Fruit fly (Drosophila melanogaster): ENCODE measurements around the gene Arglu1.

Arglu1 gene

dm6 chr2L:9918020-9918959 is 19.6 kb downstream of the Arglu1 start, which contains the start of the genes CG5885 and CG4598 (continued):
- peak; percentile 59; the same call in 2 of the 3 replicates for TF ChIP-seq Doc3 (GFP tag; IDR thresholded peaks at IDR 0.05; ENCODE audit: partially characterized antibody)
- TF ChIP-seq sens (GFP tag): peak; percentile 89
- peak; percentile 61 for TF ChIP-seq CG2712 (tag; optimal IDR thresholded peaks at IDR 0.05)
- TF ChIP-seq oc (tag; optimal IDR thresholded peaks at IDR 0.05): no peak
- peak; percentile 6 for TF ChIP-seq ewg (GFP tag; optimal IDR thresholded peaks at IDR 0.05)
- peak; percentile 85 for TF ChIP-seq Ada2b (GFP tag; IDR thresholded peaks at IDR 0.05)
- peak in 1 of 2 experiments; percentile 82 for TF ChIP-seq insv (GFP tag; optimal IDR thresholded peaks at IDR 0.05)
- TF ChIP-seq Atf3 (GFP tag; optimal IDR thresholded peaks at IDR 0.05): peak; percentile 27
- no peak for TF ChIP-seq Hr39 (optimal IDR thresholded peaks at IDR 0.05)
- peak; percentile 52 for TF ChIP-seq BtbVII (GFP tag; optimal IDR thresholded peaks at IDR 0.05)
- no peak; the same call in 1 of the 2 replicates for TF ChIP-seq HLH3B (GFP tag; IDR thresholded peaks at IDR 0.05)
- TF ChIP-seq CG15601 (tag; optimal IDR thresholded peaks at IDR 0.05): peak; percentile 62
- peak; percentile 44; the same call in 1 of the 3 replicates for TF ChIP-seq so (GFP tag; IDR thresholded peaks at IDR 0.05)
- TF ChIP-seq lilli (GFP tag; optimal IDR thresholded peaks at IDR 0.05): peak; percentile 80
- TF ChIP-seq chm (GFP tag; IDR thresholded peaks at IDR 0.05): peak; percentile 61
- TF ChIP-seq hbn (GFP tag; IDR thresholded peaks at IDR 0.05; ENCODE audit: partially characterized antibody): peak; percentile 68
- peak; percentile 11 to 81 for TF ChIP-seq Hr51 (GFP tag; optimal IDR thresholded peaks at IDR 0.05)
- peak; percentile 40 for TF ChIP-seq tup (GFP tag; optimal IDR thresholded peaks at IDR 0.05)
- peak; percentile 66 for TF ChIP-seq MBD-R2 (GFP tag; IDR thresholded peaks at IDR 0.05)
- TF ChIP-seq B-H1 (GFP tag; IDR thresholded peaks at IDR 0.05): no peak
- TF ChIP-seq CG3847 (GFP tag; IDR thresholded peaks at IDR 0.05): peak; percentile 59
- peak; percentile 48 for TF ChIP-seq CG33557 (GFP tag; optimal IDR thresholded peaks at IDR 0.05)
- TF ChIP-seq gsb (GFP tag; IDR thresholded peaks at IDR 0.05): no peak
- TF ChIP-seq Hey (tag; optimal IDR thresholded peaks at IDR 0.05): no peak
- no peak for TF ChIP-seq Usf (GFP tag; optimal IDR thresholded peaks at IDR 0.05)
- TF ChIP-seq CG1603 (tag; optimal IDR thresholded peaks at IDR 0.05): peak; percentile 78
- no peak for TF ChIP-seq cas (GFP tag; IDR thresholded peaks at IDR 0.05)
- TF ChIP-seq HmgZ (tag; optimal IDR thresholded peaks at IDR 0.05): peak; percentile 55
- peak; percentile 57 for TF ChIP-seq CG9727 (GFP tag; optimal IDR thresholded peaks at IDR 0.05)
- TF ChIP-seq Mad (GFP tag; optimal IDR thresholded peaks at IDR 0.05): peak; percentile 6
- TF ChIP-seq Dp (GFP tag; optimal IDR thresholded peaks at IDR 0.05): peak; percentile 88
- no peak for TF ChIP-seq CG11398 (GFP tag; optimal IDR thresholded peaks at IDR 0.05)
- no peak for TF ChIP-seq hkb (optimal IDR thresholded peaks at IDR 0.05)
- TF ChIP-seq hkb (GFP tag; IDR thresholded peaks at IDR 0.05): peak; percentile 84
- peak; percentile 37 for TF ChIP-seq bcd (GFP tag; optimal IDR thresholded peaks at IDR 0.05)
- no peak for TF ChIP-seq CG6654 (GFP tag; optimal IDR thresholded peaks at IDR 0.05)
- peak; percentile 50 for TF ChIP-seq schlank (tag; optimal IDR thresholded peaks at IDR 0.05)
- 0 out of 3 replicates have a peak, but pooled peaks have one; percentile 28 for TF ChIP-seq CG2889 (GFP tag; IDR thresholded peaks at IDR 0.05)
- TF ChIP-seq kni (GFP tag; optimal IDR thresholded peaks at IDR 0.05): no peak
- TF ChIP-seq Lim3 (GFP tag; IDR thresholded peaks at IDR 0.05): no peak
- peak; percentile 29; the same call in 1 of the 3 replicates for TF ChIP-seq CG7963 (GFP tag; IDR thresholded peaks at IDR 0.05; ENCODE audit: partially characterized antibody)
- TF ChIP-seq CG6689 (GFP tag; IDR thresholded peaks at IDR 0.05): peak; percentile 43; the same call in 1 of the 2 replicates
- TF ChIP-seq CG17359 (tag; optimal IDR thresholded peaks at IDR 0.05): peak; percentile 49
- peak; percentile 66 for TF ChIP-seq fd3F (GFP tag; optimal IDR thresholded peaks at IDR 0.05)
- no peak for TF ChIP-seq pros (GFP tag; optimal IDR thresholded peaks at IDR 0.05)
- peak; percentile 45 for TF ChIP-seq tap (tag; optimal IDR thresholded peaks at IDR 0.05)
- TF ChIP-seq Oaz (GFP tag; IDR thresholded peaks at IDR 0.05): 0 out of 2 replicates have a peak, but pooled peaks have one; percentile 20
- TF ChIP-seq CG2202 (tag; optimal IDR thresholded peaks at IDR 0.05): peak; percentile 47
